Fruit fly (Drosophila melanogaster) whole organism, embryonic: ENCODE measurements around the gene Tcs6.

Source experiments
- CG11398 ChIP-seq: fragments of 200-800 bp; sonication (Bioruptor generic); optimal IDR thresholded peaks from 2 replicates; lab custom pipeline; 2016; ENCODE audit warnings: missing biosample characterization, missing genetic modification characterization
- CG11695 ChIP-seq: fragments of 200-800 bp; sonication (Bioruptor generic); IDR thresholded peaks from 3 replicates; pipeline ENCODE4 v1.3.6; 2022; ENCODE audit warnings: missing biosample characterization, missing genetic modification characterization
- CG12236 ChIP-seq: fragments of 200-800 bp; sonication (Bioruptor generic); optimal IDR thresholded peaks from 2 replicates; lab custom pipeline; 2016; ENCODE audit warnings: missing biosample characterization, missing genetic modification characterization
- CG14860 ChIP-seq: fragments of 200-800 bp; sonication (Bioruptor generic); IDR thresholded peaks from 3 replicates; pipeline ENCODE4 v1.3.6; 2022; ENCODE audit warnings: missing biosample characterization, missing genetic modification characterization; ENCODE audit not compliant: partially characterized antibody
- CG15011 ChIP-seq: fragments of 200-800 bp; sonication (Bioruptor generic); optimal IDR thresholded peaks from 3 replicates; lab custom pipeline; 2018; ENCODE audit warnings: missing biosample characterization, mild to moderate bottlenecking, missing genetic modification characterization
- CG1602 ChIP-seq: fragments of 200-800 bp; sonication (Bioruptor generic); optimal IDR thresholded peaks from 3 replicates; lab custom pipeline; 2016; ENCODE audit warnings: missing biosample characterization, missing genetic modification characterization
- CG17361 ChIP-seq: fragments of 200-800 bp; sonication (Bioruptor generic); IDR thresholded peaks from 3 replicates; pipeline ENCODE4 v1.3.6; 2022; ENCODE audit warnings: missing biosample characterization, missing genetic modification characterization
- CG17912 ChIP-seq: fragments of 200-800 bp; sonication (Bioruptor generic); optimal IDR thresholded peaks from 2 replicates; lab custom pipeline; 2018; ENCODE audit warnings: missing biosample characterization, mild to moderate bottlenecking, missing genetic modification characterization
- CG18262 ChIP-seq: fragments of 200-800 bp; optimal IDR thresholded peaks from 3 replicates; lab custom pipeline; 2019; ENCODE audit warnings: missing biosample characterization, mild to moderate bottlenecking, missing genetic modification characterization, moderate library complexity
- CG18599 ChIP-seq: fragments of 200-800 bp; sonication (Bioruptor generic); optimal IDR thresholded peaks from 3 replicates; lab custom pipeline; 2017; ENCODE audit warnings: missing biosample characterization, missing genetic modification characterization, mild to moderate bottlenecking, moderate library complexity, missing genetic modification reagents
- CG32772 ChIP-seq: fragments of 200-800 bp; sonication (Bioruptor generic); IDR thresholded peaks from 2 replicates; pipeline ENCODE4 v1.3.6; 2022; ENCODE audit warnings: missing biosample characterization, missing genetic modification characterization
- CG3281 ChIP-seq: fragments of 200-800 bp; sonication (Bioruptor generic); optimal IDR thresholded peaks from 3 replicates; lab custom pipeline; 2017; ENCODE audit warnings: missing biosample characterization, mild to moderate bottlenecking, missing genetic modification characterization
- CG33213 ChIP-seq: fragments of 200-800 bp; sonication (Bioruptor generic); optimal IDR thresholded peaks from 3 replicates; lab custom pipeline; 2016; ENCODE audit warnings: missing biosample characterization, missing genetic modification characterization
- CG4282 ChIP-seq: fragments of 200-800 bp; sonication (Bioruptor generic); optimal IDR thresholded peaks from 2 replicates; lab custom pipeline; 2016; ENCODE audit warnings: missing biosample characterization, missing genetic modification characterization
- CG4617 ChIP-seq: fragments of 200-800 bp; sonication (Bioruptor generic); optimal IDR thresholded peaks from 3 replicates; lab custom pipeline; 2016; ENCODE audit warnings: missing biosample characterization, missing genetic modification characterization, borderline replicate concordance
- CG4707 ChIP-seq: fragments of 200-800 bp; sonication (Bioruptor generic); optimal IDR thresholded peaks from 2 replicates; lab custom pipeline; 2018; ENCODE audit warnings: missing biosample characterization, mild to moderate bottlenecking, missing genetic modification characterization, moderate library complexity
- CG7928 ChIP-seq: fragments of 200-800 bp; sonication (Bioruptor generic); optimal IDR thresholded peaks from 2 replicates; lab custom pipeline; 2017; ENCODE audit warnings: missing biosample characterization, mild to moderate bottlenecking, missing genetic modification characterization
- CG9817 ChIP-seq: fragments of 200-800 bp; sonication (Bioruptor generic); optimal IDR thresholded peaks from 2 replicates; lab custom pipeline; 2018; ENCODE audit warnings: missing biosample characterization, mild to moderate bottlenecking, missing genetic modification characterization, moderate library complexity
- D19A ChIP-seq: fragments of 200-800 bp; optimal IDR thresholded peaks from 3 replicates; lab custom pipeline; 2019; ENCODE audit warnings: missing biosample characterization, mild to moderate bottlenecking, missing genetic modification characterization, moderate library complexity
- D19B ChIP-seq: fragments of 200-800 bp; sonication (Bioruptor generic); optimal IDR thresholded peaks from 2 replicates; lab custom pipeline; 2017; ENCODE audit warnings: missing biosample characterization, mild to moderate bottlenecking, missing genetic modification characterization
- Drgx ChIP-seq: fragments of 200-800 bp; sonication (Bioruptor generic); IDR thresholded peaks from 2 replicates; pipeline ENCODE4 v1.3.6; 2022; ENCODE audit warnings: missing biosample characterization, missing genetic modification characterization
- Fer2 ChIP-seq: fragments of 200-800 bp; sonication (Bioruptor generic); optimal IDR thresholded peaks from 2 replicates; lab custom pipeline; 2018; ENCODE audit warnings: missing biosample characterization, mild to moderate bottlenecking, missing genetic modification characterization, moderate library complexity
- Hr78 ChIP-seq, 2 experiments: fragments of 200-800 bp in 1 of 2; fragments of >200 bp in 1 of 2; sonication (Bioruptor generic) in 1 of 2; optimal IDR thresholded peaks; 2 replicates each; lab custom pipeline; 2017 to 2019; ENCODE audit warnings: missing biosample characterization in 2 of 2, missing genetic modification characterization in 2 of 2, mild to moderate bottlenecking in 1 of 2, moderate library complexity in 1 of 2
- Max ChIP-seq: fragments of 200-800 bp; sonication (Bioruptor generic); optimal IDR thresholded peaks from 2 replicates; lab custom pipeline; 2016; ENCODE audit warnings: missing biosample characterization, mild to moderate bottlenecking, missing genetic modification characterization
- Meics ChIP-seq: fragments of 200-800 bp; sonication (Bioruptor generic); optimal IDR thresholded peaks from 2 replicates; lab custom pipeline; 2017; ENCODE audit warnings: missing biosample characterization, mild to moderate bottlenecking, missing genetic modification characterization
- NC2α ChIP-seq: fragments of 200-800 bp; sonication (Bioruptor generic); optimal IDR thresholded peaks from 2 replicates; lab custom pipeline; 2016; ENCODE audit warnings: missing biosample characterization, missing genetic modification characterization
- NK7.1 ChIP-seq: fragments of 200-800 bp; sonication (Bioruptor generic); optimal IDR thresholded peaks from 3 replicates; lab custom pipeline; 2016; ENCODE audit warnings: missing biosample characterization, missing genetic modification characterization
- abd-A ChIP-seq: fragments of 200-800 bp; sonication (Bioruptor generic); optimal IDR thresholded peaks from 3 replicates; lab custom pipeline; 2019; ENCODE audit warnings: missing biosample characterization, mild to moderate bottlenecking, missing genetic modification characterization, moderate library complexity
- aop ChIP-seq: fragments of 200-800 bp; sonication (Bioruptor generic); IDR thresholded peaks from 2 replicates; pipeline ENCODE4 v1.3.6; 2022; ENCODE audit warnings: missing biosample characterization, missing genetic modification characterization
- ara ChIP-seq: fragments of 200-800 bp; sonication (Bioruptor generic); IDR thresholded peaks from 2 replicates; pipeline ENCODE4 v1.3.6; 2022; ENCODE audit warnings: missing biosample characterization, missing genetic modification characterization
- cwo ChIP-seq: fragments of 200-800 bp; sonication (Bioruptor generic); optimal IDR thresholded peaks from 3 replicates; lab custom pipeline; 2017; ENCODE audit warnings: missing biosample characterization, missing genetic modification characterization, mild to moderate bottlenecking, moderate library complexity, missing genetic modification reagents
- dysf ChIP-seq: fragments of 200-800 bp; sonication (Bioruptor generic); IDR thresholded peaks from 3 replicates; pipeline ENCODE4 v1.3.6; 2022; ENCODE audit warnings: missing biosample characterization, missing genetic modification characterization
- fd64A ChIP-seq: fragments of 200-800 bp; sonication (Bioruptor generic); optimal IDR thresholded peaks from 3 replicates; lab custom pipeline; 2018; ENCODE audit warnings: missing biosample characterization, mild to moderate bottlenecking, missing genetic modification characterization
- hb ChIP-seq: fragments of 200-800 bp; sonication (Bioruptor generic); IDR thresholded peaks from 3 replicates; pipeline ENCODE4 v1.3.6; 2022; ENCODE audit warnings: missing biosample characterization, missing genetic modification characterization; ENCODE audit not compliant: partially characterized antibody
- pum ChIP-seq: fragments of 200-800 bp; sonication (Bioruptor generic); optimal IDR thresholded peaks from 2 replicates; lab custom pipeline; 2016; ENCODE audit warnings: missing biosample characterization, missing genetic modification characterization
- rib ChIP-seq: fragments of 200-800 bp; sonication (Bioruptor generic); IDR thresholded peaks from 2 replicates; pipeline ENCODE4 v1.3.6; 2022; ENCODE audit warnings: missing biosample characterization, missing genetic modification characterization
- scrt ChIP-seq: fragments of 200-800 bp; sonication (Bioruptor generic); optimal IDR thresholded peaks from 2 replicates; lab custom pipeline; 2018; ENCODE audit warnings: missing biosample characterization, mild to moderate bottlenecking, missing genetic modification characterization, moderate library complexity
- seq ChIP-seq: fragments of 200-800 bp; sonication (Bioruptor generic); IDR thresholded peaks from 2 replicates; pipeline ENCODE4 v1.3.6; 2022; ENCODE audit warnings: missing biosample characterization, missing genetic modification characterization
- trh ChIP-seq: fragments of 200-800 bp; sonication (Bioruptor generic); optimal IDR thresholded peaks from 2 replicates; lab custom pipeline; 2016; ENCODE audit warnings: missing biosample characterization, missing genetic modification characterization

Gene Tcs6

DNA sequence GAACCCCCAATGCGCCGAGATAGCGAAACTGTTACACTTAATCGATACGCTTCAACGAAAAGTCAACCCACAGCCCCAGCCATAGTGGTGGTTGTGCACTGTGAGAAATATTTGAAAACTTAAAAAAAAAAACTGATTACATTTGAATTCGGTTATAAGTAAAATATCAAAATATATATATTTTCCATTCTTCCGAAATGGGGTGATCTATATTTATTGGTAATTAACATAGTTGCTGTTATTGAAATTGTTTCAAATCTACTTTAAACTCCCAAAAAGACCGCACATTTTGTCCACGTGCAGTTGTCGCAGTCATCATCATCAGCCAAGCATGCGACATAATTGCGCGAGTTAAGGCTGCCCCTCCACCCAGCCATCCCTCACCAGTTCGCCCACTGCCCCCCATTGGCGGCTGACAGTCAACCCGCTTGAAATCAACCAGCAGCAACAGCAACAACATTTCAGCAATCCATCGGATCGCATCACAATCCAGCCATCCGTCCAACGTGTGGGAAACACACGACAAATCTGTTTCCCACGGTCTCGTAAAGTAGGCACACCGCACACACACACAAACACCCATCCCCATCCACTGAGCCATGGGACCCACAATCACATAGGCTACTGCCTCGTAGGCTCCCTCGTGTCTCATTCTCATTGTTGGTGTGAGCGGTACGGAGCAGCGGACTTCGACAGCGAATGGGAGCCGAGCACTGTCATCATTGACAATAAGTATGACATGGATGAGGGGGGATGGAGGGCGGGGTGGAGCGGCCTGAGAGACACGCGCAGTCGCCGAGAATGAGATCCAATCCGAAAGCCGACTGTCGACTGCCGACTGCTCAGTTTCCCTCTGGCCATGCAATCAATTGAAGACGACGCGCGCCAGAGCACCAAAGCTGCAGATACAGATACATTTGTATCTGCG lies 37.5 kb downstream of the Tcs6 start (continued):
- TF ChIP-seq CG32772 (GFP tag; lab: Robert Waterston, UW), result peak; percentile 70
- peak; percentile 73 for TF ChIP-seq CG18599 (GFP tag; lab: Kevin White, UChicago)
- peak; percentile 27 for TF ChIP-seq CG1602 (GFP tag; lab: Kevin White, UChicago)
- no peak for TF ChIP-seq CG4282
- TF ChIP-seq CG17912, result no peak
- TF ChIP-seq Fer2 (tag; lab: Kevin White, UChicago), result peak; percentile 8
- TF ChIP-seq dysf (GFP tag; lab: Robert Waterston, UW), result peak; percentile 68
- TF ChIP-seq CG11398, result no peak
- TF ChIP-seq CG15011 (GFP tag; lab: Kevin White, UChicago), result peak; percentile 36
- TF ChIP-seq hb (GFP tag; lab: Robert Waterston, UW), result no peak
- TF ChIP-seq trh (GFP tag; lab: Kevin White, UChicago), result peak; percentile 43
- TF ChIP-seq D19B (GFP tag; lab: Kevin White, UChicago), result peak; percentile 30
- TF ChIP-seq CG11695 (GFP tag; lab: Robert Waterston, UW), result peak; percentile 73; the same call in 1 of the 3 replicates
- peak; percentile 71 for TF ChIP-seq CG3281 (GFP tag; lab: Kevin White, UChicago)
- TF ChIP-seq pum (GFP tag; lab: Kevin White, UChicago), result no peak
- TF ChIP-seq rib (GFP tag; lab: Robert Waterston, UW), result 0 out of 2 replicates have a peak, but pooled peaks have one; percentile 48
- peak; percentile 2 for TF ChIP-seq CG4707 (GFP tag; lab: Kevin White, UChicago)
- peak; percentile 58 for TF ChIP-seq cwo (GFP tag; lab: Kevin White, UChicago)
- no peak for TF ChIP-seq CG7928 (GFP tag; lab: Kevin White, UChicago)
- TF ChIP-seq NK7.1 (GFP tag; lab: Kevin White, UChicago), result no peak
- TF ChIP-seq scrt (GFP tag; lab: Kevin White, UChicago), result peak; percentile 46
- TF ChIP-seq abd-A (tag; lab: Kevin White, UChicago), result peak; percentile 87
- peak; percentile 32 for TF ChIP-seq Max (GFP tag; lab: Kevin White, UChicago)
- TF ChIP-seq seq (GFP tag; lab: Robert Waterston, UW), result peak; percentile 30; the same call in 1 of the 2 replicates
- TF ChIP-seq CG9817, result peak; percentile 55
- TF ChIP-seq aop (GFP tag; lab: Robert Waterston, UW), result no peak
- no peak for TF ChIP-seq CG4617 (GFP tag; lab: Kevin White, UChicago)

dm6 chr3R:26019232-26019631 lies 38.8 kb downstream of the Tcs6 start:
- TF ChIP-seq D19A (tag; lab: Kevin White, UChicago) (peak; percentile 26), CG14860 (GFP tag; lab: Robert Waterston, UW) (no peak), fd64A (GFP tag; lab: Kevin White, UChicago) (no peak), Drgx (GFP tag; lab: Robert Waterston, UW) (peak; percentile 90), NC2α (GFP tag; lab: Kevin White, UChicago) (no peak), Meics (GFP tag; lab: Kevin White, UChicago) (no peak), CG18262 (tag; lab: Kevin White, UChicago) (no peak), CG33213 (GFP tag; lab: Kevin White, UChicago) (no peak), CG12236 (no peak), ara (GFP tag; lab: Robert Waterston, UW) (no peak), Hr78 (GFP tag; optimal IDR thresholded peaks at IDR 0.05; lab: Kevin White, UChicago) (no peak), CG17361 (GFP tag; lab: Robert Waterston, UW) (no peak)
